Fruit fly (Drosophila melanogaster) whole organism, embryonic: Measurements from ENCODE around the gene CG5196.

Source experiments
- CG12942 ChIP-seq: fragments of 200-800 bp; sonication (Bioruptor generic); optimal IDR thresholded peaks from 3 replicates; lab custom pipeline; 2016; ENCODE audit warnings: missing biosample characterization, missing genetic modification characterization
- NC2β ChIP-seq: fragments of 200-800 bp; sonication (Bioruptor generic); optimal IDR thresholded peaks from 2 replicates; lab custom pipeline; 2016; ENCODE audit warnings: missing biosample characterization, missing genetic modification characterization

DNA sequence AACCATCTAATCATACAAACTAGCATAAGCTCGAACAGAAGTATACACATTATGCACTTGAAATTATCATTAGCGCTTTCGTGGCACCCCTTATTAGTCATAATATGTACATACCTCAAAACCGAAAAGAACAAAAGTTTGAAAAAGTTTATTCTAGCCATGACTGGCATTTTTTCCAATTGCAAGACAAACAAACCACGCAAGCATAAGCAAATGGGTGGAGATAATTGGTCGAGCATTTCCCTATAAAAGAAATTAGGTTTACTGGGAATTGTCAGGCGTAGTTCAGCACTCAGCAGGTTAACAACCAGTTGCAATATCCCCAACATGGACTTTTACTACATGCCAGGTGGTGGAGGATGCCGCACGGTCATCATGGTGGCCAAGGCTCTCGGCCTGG is 36.4 kb upstream of the CG5196 start, which contains the start of gene GstD2:
- TF ChIP-seq NC2β (GFP tag; lab: Kevin White, UChicago) (no peak), CG12942 (GFP tag; lab: Kevin White, UChicago) (no peak)
